Worm (Caenorhabditis elegans): ENCODE measurements around the gene mma-1.

mma-1 gene

ce11 chrV:12542683-12543319 is 53.3 kb downstream of the mma-1 start:
- TF ChIP-seq crh-2 (tag; optimal IDR thresholded peaks at IDR 0.05) = no peak
- TF ChIP-seq lsy-2 (tag; optimal IDR thresholded peaks at IDR 0.05) = peak in 1 of 2 experiments; percentile 43
- TF ChIP-seq ceh-82 (tag; optimal IDR thresholded peaks at IDR 0.05) = no peak
- no peak for TF ChIP-seq Y55F3AM.14 (GFP tag; optimal IDR thresholded peaks at IDR 0.05)
- peak; percentile 48 for TF ChIP-seq blmp-1 (tag; optimal IDR thresholded peaks at IDR 0.05; ENCODE audit: insufficient read depth)
- no peak for TF ChIP-seq nhr-6 (tag; optimal IDR thresholded peaks at IDR 0.05)
- TF ChIP-seq nhr-11 (tag; optimal IDR thresholded peaks at IDR 0.05) = peak; percentile 83
- no peak for TF ChIP-seq ceh-16 (tag; optimal IDR thresholded peaks at IDR 0.05)
- TF ChIP-seq nhr-21 (tag; optimal IDR thresholded peaks at IDR 0.05) = peak; percentile 60
- TF ChIP-seq fos-1 (tag; optimal IDR thresholded peaks at IDR 0.05) = peak; percentile 45
- peak; percentile 37 for TF ChIP-seq nhr-25 (tag; optimal IDR thresholded peaks at IDR 0.05)
- TF ChIP-seq nhr-77 (tag; optimal IDR thresholded peaks at IDR 0.05) = no peak
